Fruit fly (Drosophila melanogaster) whole organism, prepupa: ENCODE measurements around the gene pigeon.

Experiments used
- CG16779 ChIP-seq: fragments of 200-800 bp; sonication (Bioruptor generic); optimal IDR thresholded peaks from 3 replicates; lab custom pipeline; 2017; ENCODE audit warnings: missing biosample characterization, mild to moderate bottlenecking, missing genetic modification characterization
- CG6808 ChIP-seq: fragments of 200-800 bp; sonication (Bioruptor generic); optimal IDR thresholded peaks from 3 replicates; lab custom pipeline; 2017; ENCODE audit warnings: missing biosample characterization, missing genetic modification characterization, mild to moderate bottlenecking, moderate library complexity, missing genetic modification reagents

dm6 chr2L:19181153-19181892, 4.5 kb upstream of the pigeon start, which contains the start of gene CG17568:
- TF ChIP-seq CG16779 (tag; lab: Kevin White, UChicago), result no peak
- no peak for TF ChIP-seq CG6808 (GFP tag; lab: Kevin White, UChicago)
